Worm (Caenorhabditis elegans) whole organism, L4 larva: ENCODE results near the gene R02F11.1.
A peak's percentile ranks its signal among the peaks of the same experiment; 100 is the strongest.

Source experiments
- D1046.2 ChIP-seq: fragments of 200-800 bp; sonication (Bioruptor generic); IDR thresholded peaks from 2 replicates; pipeline ENCODE4 v1.3.6; 2022; ENCODE audit warnings: missing genetic modification characterization, missing compliant biosample characterization
- F10B5.3 ChIP-seq: sonication (generic microtip); optimal IDR thresholded peaks from 2 replicates; lab custom pipeline; 2016; ENCODE audit warnings: mild to moderate bottlenecking, missing genetic modification characterization, missing compliant biosample characterization
- F26F4.8 ChIP-seq: fragments of 200-800 bp; sonication (Bioruptor generic); conservative IDR thresholded peaks from 2 replicates; pipeline ENCODE4 v1.3.6; 2022; ENCODE audit warnings: missing genetic modification characterization, missing compliant biosample characterization
- F44E2.7 ChIP-seq: fragments of 200-800 bp; sonication (Bioruptor generic); IDR thresholded peaks from 2 replicates; pipeline ENCODE4 v2.1.2; 2022; ENCODE audit warnings: missing genetic modification characterization, missing compliant biosample characterization
- Y48G9A.11 ChIP-seq: fragments of 200-800 bp; sonication (Bioruptor generic); IDR thresholded peaks from 2 replicates; pipeline ENCODE4 v1.3.6; 2022; ENCODE audit warnings: missing genetic modification reagents, missing genetic modification characterization, missing compliant biosample characterization
- aha-1 ChIP-seq: fragments of 150-350 bp; peaks from one replicate; lab custom pipeline; 2014; ENCODE audit warnings: missing biosample characterization, missing genetic modification characterization
- aly-2 ChIP-seq: sonication (generic microtip); optimal IDR thresholded peaks from 2 replicates; lab custom pipeline; 2018; ENCODE audit warnings: missing biosample characterization, missing genetic modification characterization
- ama-1 ChIP-seq: fragments of 150-350 bp; optimal IDR thresholded peaks from 2 replicates; lab custom pipeline; 2014; ENCODE audit warnings: inconsistent platforms, mixed read lengths
- attf-4 ChIP-seq: sonication (generic microtip); optimal IDR thresholded peaks from 3 replicates; lab custom pipeline; 2017; ENCODE audit warnings: missing biosample characterization, missing genetic modification characterization
- ceh-32 ChIP-seq: sonication (generic microtip); optimal IDR thresholded peaks from 2 replicates; lab custom pipeline; 2016; ENCODE audit warnings: mild to moderate bottlenecking, missing genetic modification characterization, missing compliant biosample characterization; ENCODE audit not compliant: poor library complexity
- ceh-62 ChIP-seq: sonication (generic microtip); optimal IDR thresholded peaks from 2 replicates; lab custom pipeline; 2017; ENCODE audit warnings: missing biosample characterization, missing genetic modification characterization
- ceh-82 ChIP-seq: sonication (generic microtip); optimal IDR thresholded peaks from 2 replicates; lab custom pipeline; 2017; ENCODE audit warnings: missing biosample characterization, missing genetic modification characterization
- cey-2 ChIP-seq: sonication (generic microtip); optimal IDR thresholded peaks from 3 replicates; lab custom pipeline; 2017; ENCODE audit warnings: missing genetic modification characterization, mild to moderate bottlenecking, missing compliant biosample characterization, antibody characterized with exemption, borderline replicate concordance; ENCODE audit not compliant: insufficient read depth
- ctbp-1 ChIP-seq: fragments of 200-800 bp; sonication (Bioruptor generic); IDR thresholded peaks from 2 replicates; pipeline ENCODE4 v1.3.6; 2022; ENCODE audit warnings: missing genetic modification reagents, missing genetic modification characterization, missing compliant biosample characterization
- daf-19 ChIP-seq: fragments of 200-800 bp; sonication (Bioruptor generic); conservative IDR thresholded peaks from 2 replicates; pipeline ENCODE4 v1.3.6; 2022; ENCODE audit warnings: missing genetic modification characterization, missing compliant biosample characterization
- dmd-9 ChIP-seq: fragments of 200-800 bp; sonication (Bioruptor generic); IDR thresholded peaks from 2 replicates; pipeline ENCODE4 v1.3.6; 2022; ENCODE audit warnings: missing genetic modification reagents, missing genetic modification characterization, missing compliant biosample characterization
- dpl-1 ChIP-seq: fragments of 150-350 bp; optimal IDR thresholded peaks from 2 replicates; lab custom pipeline; 2014; ENCODE audit warnings: missing biosample characterization, missing genetic modification reagents, missing genetic modification characterization
- duxl-1 ChIP-seq: sonication (generic microtip); optimal IDR thresholded peaks from 2 replicates; lab custom pipeline; 2016; ENCODE audit warnings: mild to moderate bottlenecking, missing genetic modification characterization, moderate library complexity, missing compliant biosample characterization; ENCODE audit not compliant: poor library complexity
- dve-1 ChIP-seq: sonication (generic microtip); optimal IDR thresholded peaks from 2 replicates; lab custom pipeline; 2017; ENCODE audit warnings: antibody characterized with exemption, mild to moderate bottlenecking, missing genetic modification characterization, missing compliant biosample characterization; ENCODE audit not compliant: insufficient read depth
- fkh-10 ChIP-seq: fragments of 150-350 bp; optimal IDR thresholded peaks from 2 replicates; lab custom pipeline; 2014; ENCODE audit warnings: missing biosample characterization, missing genetic modification reagents, missing genetic modification characterization
- fos-1 ChIP-seq: fragments of 150-350 bp; optimal IDR thresholded peaks from 2 replicates; lab custom pipeline; 2014; ENCODE audit warnings: missing biosample characterization, missing genetic modification characterization
- hif-1 ChIP-seq, 2 experiments: sonication (generic microtip); optimal IDR thresholded peaks; 2 replicates each; lab custom pipeline; 2016 to 2017; ENCODE audit warnings: missing compliant biosample characterization in 2 of 2, missing genetic modification characterization in 2 of 2, missing genetic modification reagents in 2 of 2, missing genotype in 2 of 2, mild to moderate bottlenecking in 1 of 2
- hlh-11 ChIP-seq: fragments of 200-800 bp; sonication (Bioruptor generic); optimal IDR thresholded peaks from 2 replicates; lab custom pipeline; 2018; ENCODE audit warnings: mild to moderate bottlenecking, missing genetic modification characterization, missing compliant biosample characterization
- hlh-30 ChIP-seq: sonication (generic microtip); optimal IDR thresholded peaks from 2 replicates; lab custom pipeline; 2017; ENCODE audit warnings: antibody characterized with exemption, mild to moderate bottlenecking, missing genetic modification characterization, missing compliant biosample characterization; ENCODE audit not compliant: insufficient read depth
- hmg-1.1 ChIP-seq: fragments of 200-800 bp; sonication (Bioruptor generic); IDR thresholded peaks from 2 replicates; pipeline ENCODE4 v1.3.6; 2022; ENCODE audit warnings: missing genetic modification reagents, missing genetic modification characterization, missing compliant biosample characterization
- lim-7 ChIP-seq: fragments of 200-800 bp; sonication (Bioruptor generic); IDR thresholded peaks from 2 replicates; pipeline ENCODE4 v1.3.6; 2022; ENCODE audit warnings: missing genetic modification characterization, missing compliant biosample characterization
- lin-38 ChIP-seq: fragments of 200-800 bp; sonication (Bioruptor generic); IDR thresholded peaks from 2 replicates; pipeline ENCODE4 v1.3.6; 2022; ENCODE audit warnings: missing genetic modification reagents, missing genetic modification characterization, missing compliant biosample characterization
- lsy-2 ChIP-seq, 2 experiments: fragments of 150-350 bp in 1 of 2; sonication (generic microtip) in 1 of 2; optimal IDR thresholded peaks; 2 replicates each; lab custom pipeline; 2014 to 2017; ENCODE audit warnings: missing biosample characterization in 2 of 2, missing genetic modification characterization in 2 of 2
- madf-5 ChIP-seq, 2 experiments: fragments of 200-800 bp; sonication (Bioruptor generic); IDR thresholded peaks; 2 replicates each; pipeline ENCODE4 v1.3.6; 2022; ENCODE audit warnings: missing compliant biosample characterization in 2 of 2, missing genetic modification characterization in 2 of 2
- mep-1 ChIP-seq: fragments of 150-350 bp; sonication (generic microtip); optimal IDR thresholded peaks from 3 replicates; lab custom pipeline; 2014; ENCODE audit warnings: missing biosample characterization, missing genetic modification characterization
- mxl-3 ChIP-seq: fragments of 200-800 bp; sonication (Bioruptor generic); optimal IDR thresholded peaks from 2 replicates; lab custom pipeline; 2018; ENCODE audit warnings: mild to moderate bottlenecking, missing genetic modification characterization, missing compliant biosample characterization
- nhr-11 ChIP-seq: fragments of 150-350 bp; optimal IDR thresholded peaks from 2 replicates; lab custom pipeline; 2014; ENCODE audit warnings: missing biosample characterization, missing genetic modification characterization
- nhr-111 ChIP-seq: fragments of 200-800 bp; sonication (Bioruptor generic); optimal IDR thresholded peaks from 2 replicates; lab custom pipeline; 2018; ENCODE audit warnings: mild to moderate bottlenecking, missing genetic modification characterization, missing compliant biosample characterization
- nhr-237 ChIP-seq: sonication (generic microtip); optimal IDR thresholded peaks from 2 replicates; lab custom pipeline; 2017; ENCODE audit warnings: missing biosample characterization, missing genetic modification characterization
- nhr-28 ChIP-seq: fragments of 150-350 bp; optimal IDR thresholded peaks from 2 replicates; lab custom pipeline; 2014; ENCODE audit warnings: missing biosample characterization, missing genetic modification characterization
- nhr-41 ChIP-seq: fragments of 200-800 bp; sonication (Bioruptor generic); IDR thresholded peaks from 2 replicates; pipeline ENCODE4 v1.3.6; 2022; ENCODE audit warnings: missing genetic modification reagents, missing genetic modification characterization, missing compliant biosample characterization
- nhr-48 ChIP-seq: sonication (generic microtip); optimal IDR thresholded peaks from 2 replicates; lab custom pipeline; 2016; ENCODE audit warnings: mild to moderate bottlenecking, missing genetic modification characterization, missing compliant biosample characterization
- nhr-6 ChIP-seq: fragments of 150-350 bp; optimal IDR thresholded peaks from 2 replicates; lab custom pipeline; 2014; ENCODE audit warnings: missing biosample characterization, missing genetic modification characterization
- nhr-76 ChIP-seq: fragments of 150-350 bp; optimal IDR thresholded peaks from 2 replicates; lab custom pipeline; 2014; ENCODE audit warnings: missing biosample characterization, missing genetic modification characterization
- nhr-77 ChIP-seq: fragments of 150-350 bp; optimal IDR thresholded peaks from 2 replicates; lab custom pipeline; 2014; ENCODE audit warnings: missing biosample characterization, missing genetic modification characterization
- rbr-2 ChIP-seq: sonication (generic microtip); optimal IDR thresholded peaks from 2 replicates; lab custom pipeline; 2016; ENCODE audit warnings: missing genotype, missing genetic modification characterization, missing compliant biosample characterization
- saeg-2 ChIP-seq: fragments of 200-800 bp; sonication (Bioruptor generic); IDR thresholded peaks from 2 replicates; pipeline ENCODE4 v1.3.6; 2022; ENCODE audit warnings: missing genetic modification reagents, missing genetic modification characterization, missing compliant biosample characterization
- skn-1 ChIP-seq: fragments of 150-350 bp; optimal IDR thresholded peaks from 2 replicates; lab custom pipeline; 2014; ENCODE audit warnings: missing biosample characterization, missing genetic modification characterization
- snpc-4 ChIP-seq: fragments of 150-350 bp; optimal IDR thresholded peaks from 2 replicates; lab custom pipeline; 2014; ENCODE audit warnings: missing biosample characterization, missing genetic modification characterization
- unc-62 ChIP-seq, 3 experiments: fragments of 150-350 bp in 1 of 3; sonication (generic microtip); optimal IDR thresholded peaks in 2 of 3; peaks in 1 of 3; 1 replicate in 1 of 3; 2 replicates in 2 of 3; lab custom pipeline; 2014 to 2017; ENCODE audit warnings: missing biosample characterization in 3 of 3, missing genetic modification characterization in 3 of 3, missing genetic modification reagents in 3 of 3, missing genotype in 1 of 3
- zag-1 ChIP-seq: fragments of 150-350 bp; optimal IDR thresholded peaks from 2 replicates; lab custom pipeline; 2014; ENCODE audit warnings: missing biosample characterization, missing genetic modification characterization
- zfp-2 ChIP-seq: sonication (generic microtip); optimal IDR thresholded peaks from 2 replicates; lab custom pipeline; 2016; ENCODE audit warnings: mild to moderate bottlenecking, missing genetic modification characterization, missing compliant biosample characterization
- zip-11 ChIP-seq: fragments of 200-800 bp; sonication (Bioruptor generic); IDR thresholded peaks from 2 replicates; pipeline ENCODE4 v1.3.6; 2022; ENCODE audit warnings: missing genetic modification characterization, missing compliant biosample characterization
- ztf-11 ChIP-seq: fragments of 150-350 bp; optimal IDR thresholded peaks from 2 replicates; lab custom pipeline; 2014; ENCODE audit warnings: missing biosample characterization, missing genetic modification characterization
- ztf-7 ChIP-seq: fragments of 150-350 bp; optimal IDR thresholded peaks from 2 replicates; lab custom pipeline; 2014; ENCODE audit warnings: missing biosample characterization, missing genetic modification characterization

Gene R02F11.1

ce11 chrV:4823683-4824391 is 22.9 kb downstream of the R02F11.1 start:
- TF ChIP-seq fkh-10 (GFP tag; lab: Kevin White, UChicago) (no peak), hmg-1.1 (no peak), fos-1 (tag; lab: Kevin White, UChicago) (no peak), zag-1 (tag; lab: Kevin White, UChicago) (no peak), nhr-48 (tag; lab: Kevin White, UChicago) (peak; percentile 0), dpl-1 (GFP tag; lab: Kevin White, UChicago) (peak; percentile 3), ctbp-1 (GFP tag; lab: Robert Waterston, UW) (peak; percentile 47), Y48G9A.11 (0 out of 2 replicates have a peak, but pooled peaks have one; percentile 24), lin-38 (GFP tag; lab: Robert Waterston, UW) (peak; percentile 55), skn-1 (no peak), madf-5 (GFP tag; IDR thresholded peaks at IDR 0.05; lab: Robert Waterston, UW) (peak in 1 of 2 experiments; percentile 17; a peak in 1 of 4 replicates), attf-4 (no peak), unc-62 (GFP tag; optimal IDR thresholded peaks at IDR 0.05 in 1 of 2; lab: Kevin White, UChicago) (no peak), unc-62 (tag; optimal IDR thresholded peaks at IDR 0.05; lab: Kevin White, UChicago) (no peak), nhr-111 (peak; percentile 36), lsy-2 (tag; optimal IDR thresholded peaks at IDR 0.05; lab: Kevin White, UChicago) (peak in 1 of 2 experiments; percentile 45), nhr-76 (no peak), nhr-28 (tag; lab: Kevin White, UChicago) (peak; percentile 4), rbr-2 (no peak), nhr-77 (tag; lab: Kevin White, UChicago) (no peak), hif-1 (tag; optimal IDR thresholded peaks at IDR 0.05; lab: Kevin White, UChicago) (peak in 1 of 2 experiments; percentile 67), ceh-82 (tag; lab: Kevin White, UChicago) (no peak), dve-1 (peak; percentile 60), ztf-11 (tag; lab: Kevin White, UChicago) (no peak), zfp-2 (no peak), F26F4.8 (GFP tag; lab: Robert Waterston, UW) (no peak), daf-19 (peak; percentile 30; the same call in 1 of the 2 replicates), nhr-11 (no peak), F10B5.3 (peak; percentile 35), nhr-6 (no peak), nhr-237 (tag; lab: Kevin White, UChicago) (no peak), F44E2.7 (GFP tag; lab: Robert Waterston, UW) (no peak), duxl-1 (tag; lab: Kevin White, UChicago) (peak; percentile 48), mep-1 (tag; lab: Kevin White, UChicago) (peak; percentile 80), ceh-62 (tag; lab: Kevin White, UChicago) (no peak), aha-1 (peak; percentile 4), cey-2 (tag; lab: Kevin White, UChicago) (no peak), nhr-41 (no peak), zip-11 (GFP tag; lab: Robert Waterston, UW) (0 out of 2 replicates have a peak, but pooled peaks have one; percentile 6), aly-2 (no peak), ztf-7 (tag; lab: Kevin White, UChicago) (no peak), D1046.2 (GFP tag; lab: Robert Waterston, UW) (no peak), ama-1 (lab: Kevin White, UChicago) (peak; percentile 54), ceh-32 (tag; lab: Kevin White, UChicago) (no peak), dmd-9 (no peak), lim-7 (GFP tag; lab: Robert Waterston, UW) (peak; percentile 69; the same call in 1 of the 2 replicates), saeg-2 (GFP tag; lab: Robert Waterston, UW) (0 out of 2 replicates have a peak, but pooled peaks have one; percentile 27), mxl-3 (peak; percentile 18), hlh-30 (tag; lab: Kevin White, UChicago) (peak; percentile 34), hlh-11 (peak; percentile 15), snpc-4 (tag; lab: Kevin White, UChicago) (no peak)
